Worm (Caenorhabditis elegans) whole organism, young adult: ENCODE results near the gene cdf-2.

Experiments
- F57C9.4 ChIP-seq: sonication (generic microtip); optimal IDR thresholded peaks from 2 replicates; lab custom pipeline; 2017; ENCODE audit warnings: mild to moderate bottlenecking, missing genetic modification characterization, missing compliant biosample characterization
- ets-4 ChIP-seq: fragments of 200-800 bp; sonication (Bioruptor generic); optimal IDR thresholded peaks from 2 replicates; lab custom pipeline; 2018; ENCODE audit warnings: mild to moderate bottlenecking, missing genetic modification characterization, missing compliant biosample characterization

ce11 chrX:12479027-12479426 lies 12.3 kb upstream of the cdf-2 start:
- TF ChIP-seq F57C9.4 (tag; lab: Kevin White, UChicago) (no peak), ets-4 (GFP tag; lab: Kevin White, UChicago) (no peak)
